Fruit fly (Drosophila melanogaster): Measurements from ENCODE around the gene Idgf2.

DNA sequence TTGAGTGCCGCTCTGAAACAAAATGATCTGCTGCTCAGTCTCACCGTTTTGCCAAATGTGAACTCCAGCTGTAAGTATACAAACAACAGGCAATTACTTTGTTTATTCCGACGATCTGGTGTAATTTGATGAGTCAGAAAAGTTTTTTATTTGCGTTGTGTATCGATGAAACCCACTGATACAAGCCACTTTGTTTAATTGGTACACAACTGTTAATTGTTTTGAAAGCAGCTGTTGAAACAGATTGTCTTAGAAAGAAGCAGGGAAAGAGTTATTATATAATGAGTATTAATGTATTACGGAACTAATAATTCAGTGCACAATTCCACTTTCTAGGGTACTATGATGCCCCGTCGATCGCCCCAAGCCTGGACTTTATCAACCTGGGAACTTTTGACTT is 4.7 kb downstream of the Idgf2 start:
- no peak for TF ChIP-seq CoRest (tag; optimal IDR thresholded peaks at IDR 0.05)
- no peak for TF ChIP-seq nerfin-2 (GFP tag; IDR thresholded peaks at IDR 0.05; ENCODE audit: partially characterized antibody)
- no peak for TF ChIP-seq usp (GFP tag; optimal IDR thresholded peaks at IDR 0.05)

Data from whole organism, embryonic.